Fruit fly (Drosophila melanogaster) whole organism, embryonic: ENCODE results near the gene Ubi-p63E.

Experiments used
- CG7372 ChIP-seq: fragments of 200-800 bp; sonication (Bioruptor generic); IDR thresholded peaks from 2 replicates; pipeline ENCODE4 v1.3.6; 2022; ENCODE audit warnings: missing biosample characterization, missing genetic modification characterization
- klu ChIP-seq: fragments of 200-800 bp; sonication (Bioruptor generic); IDR thresholded peaks from 2 replicates; pipeline ENCODE4 v1.3.6; 2022; ENCODE audit warnings: missing biosample characterization, missing genetic modification characterization
- psq ChIP-seq: fragments of 200-800 bp; sonication (Bioruptor generic); optimal IDR thresholded peaks from 2 replicates; lab custom pipeline; 2017; ENCODE audit warnings: missing biosample characterization, missing genetic modification characterization

- no peak for TF ChIP-seq psq
- TF ChIP-seq klu (GFP tag; lab: Robert Waterston, UW) = no peak
- no peak for TF ChIP-seq CG7372 (GFP tag; lab: Robert Waterston, UW)
These were observed 52.5 kb downstream of the Ubi-p63E start for dm6 chr3L:3850477-3850876.
